Worm (Caenorhabditis elegans): ENCODE results near the gene fbxa-118.

Gene fbxa-118

DNA sequence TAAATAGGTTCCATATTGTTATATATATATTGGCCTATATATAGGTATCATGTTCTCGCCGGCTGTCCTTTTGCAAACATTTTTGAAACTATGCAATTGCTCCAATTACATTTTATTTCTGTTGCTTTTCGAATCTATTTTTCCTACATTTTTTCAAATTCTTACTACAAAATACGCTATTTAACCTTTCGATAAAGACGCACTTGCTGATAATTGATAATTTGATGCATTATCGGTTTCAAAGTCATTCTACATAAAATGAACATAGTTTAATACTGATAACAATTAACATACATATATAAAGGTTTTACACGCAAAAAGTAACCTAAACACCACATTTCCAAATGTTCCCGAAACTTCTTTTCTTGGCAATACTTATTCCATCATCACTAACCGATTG is 11.2 kb upstream of the fbxa-118 start, which contains the start of gene clec-258:
Gene clec-258, plus strand, starts transcription at position 81 of the 400 bp plus-strand sequence.
- TF ChIP-seq tbx-11 (GFP tag; IDR thresholded peaks at IDR 0.05): no peak
- TF ChIP-seq flt-1 (GFP tag; IDR thresholded peaks at IDR 0.05): no peak
- no peak for TF ChIP-seq hnd-1 (tag; optimal IDR thresholded peaks at IDR 0.05)

DNA sequence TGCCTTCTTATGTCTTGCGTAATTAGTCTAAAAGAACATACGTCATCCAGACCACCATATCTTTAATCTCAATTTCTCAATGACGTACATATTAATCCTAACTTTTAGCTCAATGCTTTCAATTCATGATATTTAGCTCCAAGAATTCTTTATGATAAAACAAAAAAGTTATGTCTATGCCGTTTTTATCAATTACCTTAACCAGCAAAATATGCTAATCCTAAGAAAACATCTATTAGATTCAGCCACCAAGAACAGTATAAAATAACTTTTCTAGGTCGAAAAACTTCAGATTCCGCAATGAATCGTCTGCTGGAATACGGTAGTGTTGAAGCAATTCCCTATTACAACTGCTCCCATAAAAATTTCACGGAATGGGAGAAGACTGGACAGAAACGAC is 6.7 kb upstream of the fbxa-118 start, which contains the start of gene srt-45:
Gene srt-45, plus strand, starts transcription at position 301 of the 400 bp plus-strand sequence.
- TF ChIP-seq aly-1 (tag; optimal IDR thresholded peaks at IDR 0.05): no peak
- TF ChIP-seq tra-4 (tag; optimal IDR thresholded peaks at IDR 0.05): no peak

DNA sequence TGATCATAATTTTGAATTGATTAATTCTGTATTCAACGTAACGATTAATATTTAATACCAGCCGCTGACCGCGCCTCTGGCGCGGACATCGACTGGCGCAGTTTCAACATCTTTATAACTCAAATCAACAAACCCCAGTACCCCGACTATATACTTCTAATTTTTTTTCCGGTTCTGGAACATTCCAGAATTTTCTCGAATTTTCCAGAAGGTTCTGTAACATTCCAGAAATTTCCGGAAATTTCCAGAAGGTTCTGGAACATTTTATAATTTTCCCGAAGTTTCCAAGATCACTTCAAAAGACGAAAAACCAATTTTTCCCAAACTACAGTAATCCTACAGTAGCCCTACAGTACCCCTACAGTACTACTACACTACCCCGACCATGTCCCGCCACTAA is 2.1 kb upstream of the fbxa-118 start:
- TF ChIP-seq hmbx-1 (tag; optimal IDR thresholded peaks at IDR 0.05): no peak
- TF ChIP-seq sea-1 (GFP tag; conservative IDR thresholded peaks at IDR 0.05): no peak
- TF ChIP-seq tbx-37 (GFP tag; conservative IDR thresholded peaks at IDR 0.05): no peak
- no peak for TF ChIP-seq hnd-1 (tag; optimal IDR thresholded peaks at IDR 0.05)
- TF ChIP-seq hmg-4 (GFP tag; optimal IDR thresholded peaks at IDR 0.05): no peak
- no peak for TF ChIP-seq ets-7 (tag; optimal IDR thresholded peaks at IDR 0.05)
- TF ChIP-seq tra-4 (tag; optimal IDR thresholded peaks at IDR 0.05): no peak
- TF ChIP-seq ceh-36 (tag; optimal IDR thresholded peaks at IDR 0.05): no peak
- no peak for TF ChIP-seq aly-1 (tag; optimal IDR thresholded peaks at IDR 0.05)
- TF ChIP-seq ceh-13 (GFP tag; optimal IDR thresholded peaks at IDR 0.05): no peak
- TF ChIP-seq F13C5.2 (tag; optimal IDR thresholded peaks at IDR 0.05): no peak
- TF ChIP-seq scrt-1 (GFP tag; IDR thresholded peaks at IDR 0.05): no peak
- TF ChIP-seq flt-1 (GFP tag; IDR thresholded peaks at IDR 0.05): no peak
- no peak for TF ChIP-seq tbx-11 (GFP tag; IDR thresholded peaks at IDR 0.05)
- TF ChIP-seq pes-1 (GFP tag; IDR thresholded peaks at IDR 0.05): no peak
- no peak for TF ChIP-seq ama-1 (optimal IDR thresholded peaks at IDR 0.05)

DNA sequence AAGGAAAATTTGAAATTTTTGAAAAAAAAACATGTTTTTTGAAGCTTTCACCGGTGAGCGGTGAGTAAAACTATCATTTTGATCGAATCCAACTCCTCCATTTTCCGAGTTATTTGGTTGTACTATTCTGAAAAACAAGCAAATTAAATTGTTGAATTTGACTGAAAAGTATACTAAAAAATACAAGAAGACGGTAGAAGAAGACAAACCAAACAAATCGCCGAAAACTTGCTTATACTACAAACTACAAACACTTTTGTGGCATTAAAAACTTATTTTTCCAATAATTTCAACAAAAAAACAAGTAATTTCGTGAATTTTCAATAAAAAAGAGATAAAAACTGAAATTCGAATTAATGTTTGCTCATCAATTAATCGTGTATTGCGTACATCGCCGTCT is 1.5 kb upstream of the fbxa-118 start, which contains the start of gene fbxa-194:
Gene fbxa-194, minus strand, starts transcription at position 101 of the 400 bp plus-strand sequence.
- TF ChIP-seq B0310.2 (tag; optimal IDR thresholded peaks at IDR 0.05): no peak
- TF ChIP-seq sea-1 (GFP tag; conservative IDR thresholded peaks at IDR 0.05): no peak
- no peak for TF ChIP-seq hmg-4 (GFP tag; optimal IDR thresholded peaks at IDR 0.05)
- TF ChIP-seq tra-4 (tag; optimal IDR thresholded peaks at IDR 0.05): no peak
- TF ChIP-seq flt-1 (GFP tag; IDR thresholded peaks at IDR 0.05): no peak
- no peak for TF ChIP-seq ceh-36 (tag; optimal IDR thresholded peaks at IDR 0.05)
- no peak for TF ChIP-seq hnd-1 (tag; optimal IDR thresholded peaks at IDR 0.05)
- no peak for TF ChIP-seq ama-1 (optimal IDR thresholded peaks at IDR 0.05)
- TF ChIP-seq tbx-11 (GFP tag; IDR thresholded peaks at IDR 0.05): no peak

DNA sequence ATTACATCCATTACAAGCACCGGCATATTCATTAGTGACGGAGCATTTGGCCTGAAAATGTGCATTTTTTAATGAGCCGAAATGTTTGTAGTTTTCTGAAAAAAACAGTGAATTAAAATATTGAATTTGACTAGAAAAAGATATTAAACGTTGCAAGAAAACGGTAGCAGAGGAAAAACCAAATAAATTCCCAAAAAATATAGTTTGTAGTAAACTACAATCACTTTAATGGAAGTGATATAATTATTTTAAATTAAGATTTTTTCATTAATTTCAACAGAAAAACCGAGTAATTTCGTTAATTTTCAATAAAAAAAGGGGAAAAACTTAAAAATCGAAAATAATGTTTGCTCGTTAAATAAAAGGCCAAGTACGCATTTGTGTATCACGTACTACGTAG is 5.5 kb downstream of the fbxa-118 start, which contains the start of gene M162.15:
Gene M162.15, minus strand, starts transcription at position 101 of the 400 bp plus-strand sequence.
- TF ChIP-seq B0310.2 (tag; optimal IDR thresholded peaks at IDR 0.05): no peak

DNA sequence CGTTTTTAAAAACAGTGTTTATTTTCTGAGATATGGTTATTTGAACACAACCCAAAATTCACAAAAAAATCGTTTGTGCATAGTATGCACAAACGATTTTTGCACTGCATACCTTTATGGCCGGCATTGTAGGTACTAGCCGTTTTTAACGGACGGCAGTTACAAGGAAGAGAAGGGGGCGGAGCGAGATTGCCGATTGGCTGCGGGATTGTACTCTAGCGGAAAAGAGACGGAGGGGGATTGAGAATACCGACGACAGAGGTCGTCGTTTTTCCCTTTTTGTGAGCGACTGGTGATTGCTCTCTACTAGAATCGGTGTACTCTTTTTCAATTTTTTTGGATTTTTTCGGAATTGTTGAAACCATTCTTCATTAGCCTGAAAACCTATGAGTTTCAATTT is 9.4 kb downstream of the fbxa-118 start:
- no peak for TF ChIP-seq aly-1 (tag; optimal IDR thresholded peaks at IDR 0.05)
- TF ChIP-seq ceh-36 (tag; optimal IDR thresholded peaks at IDR 0.05): no peak
- no peak for TF ChIP-seq ceh-13 (GFP tag; optimal IDR thresholded peaks at IDR 0.05)
- TF ChIP-seq tra-4 (tag; optimal IDR thresholded peaks at IDR 0.05): no peak
- TF ChIP-seq ets-7 (tag; optimal IDR thresholded peaks at IDR 0.05): no peak
- no peak for TF ChIP-seq tbx-11 (GFP tag; IDR thresholded peaks at IDR 0.05)
- no peak for TF ChIP-seq flt-1 (GFP tag; IDR thresholded peaks at IDR 0.05)
- TF ChIP-seq ama-1 (optimal IDR thresholded peaks at IDR 0.05): no peak
- TF ChIP-seq hmbx-1 (tag; optimal IDR thresholded peaks at IDR 0.05): no peak
- no peak for TF ChIP-seq B0310.2 (tag; optimal IDR thresholded peaks at IDR 0.05)
- TF ChIP-seq F13C5.2 (tag; optimal IDR thresholded peaks at IDR 0.05): no peak
- TF ChIP-seq sea-1 (GFP tag; conservative IDR thresholded peaks at IDR 0.05): no peak
- TF ChIP-seq pes-1 (GFP tag; IDR thresholded peaks at IDR 0.05): no peak

DNA sequence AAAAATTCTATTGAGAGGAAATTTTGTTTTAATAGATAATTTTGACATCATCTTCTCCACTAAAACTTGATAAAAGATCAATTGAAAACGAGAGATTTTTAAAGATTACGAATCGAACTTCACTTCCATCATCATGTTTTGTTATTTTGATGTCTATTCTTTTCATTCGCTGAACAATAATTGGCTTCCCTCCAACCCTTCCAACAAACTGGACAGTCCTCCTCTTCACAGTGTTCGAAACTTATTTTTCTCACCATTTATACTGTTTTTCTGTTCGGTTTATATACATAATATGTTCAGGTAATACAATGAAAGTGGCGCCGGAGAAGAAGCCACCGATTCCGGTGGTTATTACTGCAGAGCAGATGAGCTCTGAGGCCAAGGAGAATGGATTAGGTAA is 16.4 kb downstream of the fbxa-118 start, which contains the start of gene M162.5:
Gene M162.5, plus strand, starts transcription at position 301 of the 400 bp plus-strand sequence.
- TF ChIP-seq tra-4 (tag; optimal IDR thresholded peaks at IDR 0.05) (no peak), flt-1 (GFP tag; IDR thresholded peaks at IDR 0.05) (no peak), B0310.2 (tag; optimal IDR thresholded peaks at IDR 0.05) (no peak), tbx-11 (GFP tag; IDR thresholded peaks at IDR 0.05) (no peak), ama-1 (optimal IDR thresholded peaks at IDR 0.05) (no peak), ceh-36 (tag; optimal IDR thresholded peaks at IDR 0.05) (no peak), F13C5.2 (tag; optimal IDR thresholded peaks at IDR 0.05) (no peak)

DNA sequence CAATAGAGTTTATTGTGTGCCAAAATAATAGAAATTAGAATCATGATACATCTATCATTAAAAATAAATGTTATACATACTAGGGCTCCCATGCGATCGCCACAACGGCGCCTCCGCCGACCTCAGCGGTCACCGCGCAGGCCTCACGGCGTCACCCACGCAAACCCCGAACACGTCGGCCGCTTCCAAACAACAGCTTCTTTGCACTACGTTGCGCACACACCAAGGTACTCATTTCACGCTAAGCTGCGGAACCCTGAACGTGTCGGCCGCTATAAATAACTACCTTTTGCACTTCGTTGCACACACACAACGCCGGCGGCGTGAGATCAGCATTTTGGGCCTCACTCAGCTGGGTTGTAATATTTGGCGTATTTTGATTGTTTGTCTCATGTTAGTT is 17.8 kb downstream of the fbxa-118 start:
- no peak for TF ChIP-seq ceh-13 (GFP tag; optimal IDR thresholded peaks at IDR 0.05)

DNA sequence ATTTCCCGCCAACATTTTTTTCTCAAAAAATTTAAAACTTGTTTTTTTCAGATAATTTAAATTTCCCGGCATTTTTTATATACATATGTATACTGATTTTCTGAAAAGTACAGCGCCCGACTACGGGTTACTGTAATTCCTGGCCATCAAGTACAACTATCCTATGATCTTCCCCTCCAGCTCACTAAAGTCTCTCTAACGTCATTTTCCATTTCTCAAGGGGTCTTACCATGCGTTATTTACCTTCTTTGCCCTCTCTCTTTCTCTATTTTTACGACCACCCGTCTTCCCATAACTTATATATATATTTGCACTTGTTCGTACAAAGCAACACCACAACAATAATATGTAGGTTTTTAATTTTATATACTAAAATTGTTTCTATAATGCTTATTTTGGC is 20.9 kb downstream of the fbxa-118 start, which contains the start of gene W04E12.9:
Gene W04E12.9, plus strand, starts transcription at position 301 of the 400 bp plus-strand sequence.
- no peak for TF ChIP-seq ama-1 (optimal IDR thresholded peaks at IDR 0.05)

DNA sequence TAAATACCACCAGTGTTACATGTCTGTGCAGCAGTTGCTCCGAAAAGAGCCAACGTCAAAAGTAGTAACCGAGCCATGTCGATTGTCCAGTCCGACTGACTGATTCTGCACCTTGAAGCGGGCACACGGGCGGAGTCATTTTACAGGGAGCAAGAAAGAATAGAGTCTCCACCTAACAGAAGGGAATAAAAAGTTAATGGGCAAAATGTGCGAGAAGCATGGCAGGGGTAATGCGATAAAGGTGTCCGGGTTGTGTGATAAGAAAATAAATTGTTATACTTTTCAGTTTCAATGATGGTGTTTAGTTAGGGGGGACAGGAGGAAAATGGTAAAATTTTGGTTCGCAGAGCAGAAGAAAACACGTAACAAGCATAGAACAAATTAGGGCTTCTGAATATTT is 21.9 kb downstream of the fbxa-118 start, which contains the start of gene clec-50:
Gene clec-50, minus strand, starts transcription at position 109 of the 400 bp plus-strand sequence.
- no peak for TF ChIP-seq hmg-4 (GFP tag; optimal IDR thresholded peaks at IDR 0.05)
- no peak for TF ChIP-seq scrt-1 (GFP tag; IDR thresholded peaks at IDR 0.05)
- TF ChIP-seq tbx-37 (GFP tag; conservative IDR thresholded peaks at IDR 0.05): no peak
- no peak for TF ChIP-seq tra-4 (tag; optimal IDR thresholded peaks at IDR 0.05)
- no peak for TF ChIP-seq ceh-36 (tag; optimal IDR thresholded peaks at IDR 0.05)
- TF ChIP-seq ama-1 (optimal IDR thresholded peaks at IDR 0.05): no peak
- TF ChIP-seq aly-1 (tag; optimal IDR thresholded peaks at IDR 0.05): no peak
- TF ChIP-seq sea-1 (GFP tag; conservative IDR thresholded peaks at IDR 0.05): no peak
- no peak for TF ChIP-seq tbx-11 (GFP tag; IDR thresholded peaks at IDR 0.05)
- no peak for TF ChIP-seq B0310.2 (tag; optimal IDR thresholded peaks at IDR 0.05)
- no peak for TF ChIP-seq F13C5.2 (tag; optimal IDR thresholded peaks at IDR 0.05)
- TF ChIP-seq flt-1 (GFP tag; IDR thresholded peaks at IDR 0.05): no peak

Data from whole organism, early embryonic.